Worm (Caenorhabditis elegans) whole organism, L3 larva: Measurements from ENCODE around the gene C07G3.8.

Experiments
- ama-1 ChIP-seq: fragments of 150-350 bp; optimal IDR thresholded peaks from 2 replicates; lab custom pipeline; 2018
- egl-27 ChIP-seq: sonication (generic microtip); optimal IDR thresholded peaks from 4 replicates; lab custom pipeline; 2017; ENCODE audit warnings: missing biosample characterization, missing genetic modification reagents, missing genetic modification characterization
- elt-1 ChIP-seq: fragments of 150-350 bp; optimal IDR thresholded peaks from 2 replicates; lab custom pipeline; 2014; ENCODE audit warnings: missing biosample characterization, missing genetic modification characterization
- elt-3 ChIP-seq, 3 experiments: fragments of 150-350 bp in 1 of 3; sonication (generic microtip) in 2 of 3; optimal IDR thresholded peaks; 2 replicates in 2 of 3; 4 replicates in 1 of 3; lab custom pipeline; 2014 to 2017; ENCODE audit warnings: missing biosample characterization in 3 of 3, missing genetic modification characterization in 3 of 3
- lin-39 ChIP-seq: fragments of 150-350 bp; optimal IDR thresholded peaks from 2 replicates; lab custom pipeline; 2018; ENCODE audit warnings: missing biosample characterization, missing genetic modification reagents, missing genetic modification characterization
- nhr-43 ChIP-seq: sonication (generic microtip); optimal IDR thresholded peaks from 2 replicates; lab custom pipeline; 2016; ENCODE audit warnings: mild to moderate bottlenecking, missing genetic modification characterization, missing compliant biosample characterization; ENCODE audit not compliant: poor library complexity, severe bottlenecking
- nhr-76 ChIP-seq: fragments of 150-350 bp; sonication (generic microtip); optimal IDR thresholded peaks from 5 replicates; lab custom pipeline; 2014; ENCODE audit warnings: missing biosample characterization, missing genetic modification characterization
- skn-1 ChIP-seq: fragments of 150-350 bp; optimal IDR thresholded peaks from 2 replicates; lab custom pipeline; 2014; ENCODE audit warnings: missing biosample characterization, missing genetic modification characterization
- unc-62 ChIP-seq: fragments of 150-350 bp; sonication (generic microtip); optimal IDR thresholded peaks from 4 replicates; lab custom pipeline; 2014; ENCODE audit warnings: missing biosample characterization, missing genetic modification reagents, missing genetic modification characterization
- zag-1 ChIP-seq: fragments of 150-350 bp; optimal IDR thresholded peaks from 2 replicates; lab custom pipeline; 2014; ENCODE audit warnings: missing biosample characterization, missing genetic modification characterization

DNA sequence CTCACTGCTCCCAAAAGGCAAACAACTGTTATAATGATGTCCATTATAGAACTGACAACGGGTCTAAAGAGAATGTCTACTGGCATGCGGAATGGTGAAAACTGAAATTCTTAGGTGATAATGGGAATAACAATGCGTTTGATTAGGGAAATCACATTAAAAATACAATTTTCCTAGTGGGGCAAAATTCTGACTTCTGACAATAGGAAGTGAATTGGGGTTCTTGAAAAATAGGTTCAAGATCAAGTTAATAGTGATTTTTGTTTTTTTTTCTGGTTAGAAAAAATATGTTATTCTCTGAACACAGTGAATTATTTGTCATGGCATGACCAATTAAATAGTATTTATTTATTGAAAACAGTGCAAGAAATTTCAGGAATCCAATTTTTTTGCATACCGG lies 15.1 kb downstream of the C07G3.8 start, which contains the start of gene srbc-32:
- TF ChIP-seq lin-39 (no peak), skn-1 (no peak), elt-3 (tag; optimal IDR thresholded peaks at IDR 0.05; lab: Kevin White, UChicago) (no peak), egl-27 (tag; lab: Kevin White, UChicago) (no peak), unc-62 (GFP tag; lab: Kevin White, UChicago) (no peak), ama-1 (no peak), nhr-43 (tag; lab: Kevin White, UChicago) (no peak), elt-1 (no peak), nhr-76 (tag; lab: Kevin White, UChicago) (no peak), zag-1 (tag; lab: Kevin White, UChicago) (no peak)
